Fruit fly (Drosophila melanogaster): Measurements from ENCODE around the gene Cpr35B.

DNA sequence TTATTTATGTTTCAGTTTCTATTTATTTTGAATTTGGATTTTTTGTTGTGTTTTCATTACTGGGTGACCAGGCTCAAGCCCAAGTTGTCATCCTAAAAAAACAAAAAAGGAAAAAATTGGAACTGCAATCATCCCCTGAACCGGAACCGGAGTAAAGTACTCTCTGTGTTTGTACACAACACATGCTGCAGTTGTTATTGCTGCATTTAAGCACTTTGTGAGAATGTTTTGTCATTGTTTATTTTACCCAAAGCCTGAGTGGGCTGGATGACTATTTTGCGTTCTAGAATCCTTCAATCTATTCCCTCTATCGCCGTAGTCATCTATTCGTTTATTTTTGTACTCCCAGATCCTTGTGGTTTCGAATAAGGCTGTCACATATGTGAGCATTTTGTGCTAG is 9.5 kb upstream of the Cpr35B start:
- no peak for TF ChIP-seq CTCF (optimal IDR thresholded peaks at IDR 0.05)
- TF ChIP-seq CG8478 (optimal IDR thresholded peaks at IDR 0.05) = no peak
